Worm (Caenorhabditis elegans) whole organism, early embryonic: Measurements from ENCODE around the gene sru-19.

ENCODE experiments used
- hmg-4 ChIP-seq: fragments of 200-800 bp; sonication (Bioruptor generic); optimal IDR thresholded peaks from 2 replicates; lab custom pipeline; 2018; ENCODE audit warnings: mild to moderate bottlenecking, missing genetic modification characterization, missing compliant biosample characterization
- tbx-37 ChIP-seq: fragments of 200-800 bp; sonication (Bioruptor generic); conservative IDR thresholded peaks from 2 replicates; pipeline ENCODE4 v1.3.6; 2022; ENCODE audit warnings: missing genetic modification reagents, missing genetic modification characterization, missing compliant biosample characterization
- tra-4 ChIP-seq: sonication (generic microtip); optimal IDR thresholded peaks from 2 replicates; lab custom pipeline; 2017; ENCODE audit warnings: missing genetic modification characterization, missing compliant biosample characterization

The sru-19 gene

ce11 chrIV:12547824-12548223 is 49.5 kb downstream of the sru-19 start, which contains the start of gene ipmk-1:
Gene ipmk-1 (plus strand): TSS chrIV:12548124.
- TF ChIP-seq hmg-4 (GFP tag; lab: Kevin White, UChicago): no peak
- TF ChIP-seq tra-4 (tag; lab: Kevin White, UChicago): no peak
- TF ChIP-seq tbx-37 (GFP tag; lab: Robert Waterston, UW): no peak

- TF ChIP-seq tra-4 (tag; lab: Kevin White, UChicago): no peak
Measured at ce11 chrIV:12549014-12549413, 50.7 kb downstream of the sru-19 start.
